Fruit fly (Drosophila melanogaster): ENCODE results near the gene GstZ2.

GstZ2 gene

DNA sequence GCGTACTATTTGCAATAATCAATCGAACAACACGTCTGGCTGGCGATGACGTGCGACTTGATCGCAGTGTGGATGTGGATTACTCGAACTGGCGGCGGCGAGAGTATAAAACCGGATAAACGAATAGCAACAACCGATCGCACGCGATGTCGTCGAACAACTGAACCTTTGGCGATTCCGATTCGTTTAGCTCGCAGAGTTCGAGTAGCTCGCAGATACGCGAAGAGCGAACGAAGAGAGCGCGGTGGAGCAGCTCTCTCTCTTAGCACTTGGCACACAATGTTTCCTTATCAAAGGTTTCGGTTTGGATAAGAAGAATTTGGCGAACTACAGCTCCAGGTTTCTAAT, 41.9 kb upstream of the GstZ2 start, which contains the start of gene RhoL (continued):
- TF ChIP-seq CG12744 (GFP tag; optimal IDR thresholded peaks at IDR 0.05) (peak; percentile 0), CHES-1-like (GFP tag; optimal IDR thresholded peaks at IDR 0.05) (peak; percentile 20), CTCF (GFP tag; optimal IDR thresholded peaks at IDR 0.05) (no peak), CG34422 (GFP tag; IDR thresholded peaks at IDR 0.05) (peak; percentile 39; the same call in 1 of the 3 replicates), grau (tag; optimal IDR thresholded peaks at IDR 0.05) (peak; percentile 15), CG4707 (GFP tag; optimal IDR thresholded peaks at IDR 0.05) (peak; percentile 36), CG34376 (GFP tag; optimal IDR thresholded peaks at IDR 0.05) (peak; percentile 75), TFAM (GFP tag; optimal IDR thresholded peaks at IDR 0.05) (no peak), bowl (GFP tag; IDR thresholded peaks at IDR 0.05) (peak; percentile 70), disco-r (GFP tag; optimal IDR thresholded peaks at IDR 0.05) (no peak), CG14710 (tag; optimal IDR thresholded peaks at IDR 0.05) (no peak), ssp (GFP tag; IDR thresholded peaks at IDR 0.05) (no peak), nmo (GFP tag; optimal IDR thresholded peaks at IDR 0.05) (no peak), yki (optimal IDR thresholded peaks at IDR 0.05) (peak; percentile 75), her (GFP tag; optimal IDR thresholded peaks at IDR 0.05) (peak; percentile 50), unpg (GFP tag; optimal IDR thresholded peaks at IDR 0.05) (peak; percentile 24), zfh1 (GFP tag; IDR thresholded peaks at IDR 0.05) (no peak), CrebB (tag; optimal IDR thresholded peaks at IDR 0.05) (peak; percentile 64), CG17385 (GFP tag; optimal IDR thresholded peaks at IDR 0.05) (peak; percentile 43), Doc2 (GFP tag; IDR thresholded peaks at IDR 0.05) (no peak), Mad (GFP tag; optimal IDR thresholded peaks at IDR 0.05) (no peak), H2.0 (GFP tag; IDR thresholded peaks at IDR 0.05) (no peak), Eip74EF (GFP tag; optimal IDR thresholded peaks at IDR 0.05) (peak in 1 of 2 experiments; percentile 23), pb (GFP tag; optimal IDR thresholded peaks at IDR 0.05) (peak; percentile 28), Side (GFP tag; optimal IDR thresholded peaks at IDR 0.05) (peak; percentile 31), kah (GFP tag; optimal IDR thresholded peaks at IDR 0.05) (peak; percentile 41), Ravus (GFP tag; IDR thresholded peaks at IDR 0.05) (no peak), aop (GFP tag; IDR thresholded peaks at IDR 0.05) (no peak), CG33213 (GFP tag; optimal IDR thresholded peaks at IDR 0.05) (no peak), chinmo (GFP tag; IDR thresholded peaks at IDR 0.05; ENCODE audit: partially characterized antibody) (peak; percentile 84; the same call in 2 of the 4 replicates), CG5953 (GFP tag; IDR thresholded peaks at IDR 0.05) (0 out of 2 replicates have a peak, but pooled peaks have one; percentile 8), Dip3 (GFP tag; optimal IDR thresholded peaks at IDR 0.05) (no peak), Dbx (GFP tag; IDR thresholded peaks at IDR 0.05) (peak; percentile 39; the same call in 1 of the 3 replicates), croc (GFP tag; conservative IDR thresholded peaks at IDR 0.05) (no peak), CG3163 (GFP tag; optimal IDR thresholded peaks at IDR 0.05) (peak; percentile 98), Sry-δ (GFP tag; optimal IDR thresholded peaks at IDR 0.05) (peak; percentile 0), Awh (GFP tag; IDR thresholded peaks at IDR 0.05) (0 out of 2 replicates have a peak, but pooled peaks have one; percentile 37), CG13624 (GFP tag; optimal IDR thresholded peaks at IDR 0.05) (peak; percentile 54), slbo (GFP tag; IDR thresholded peaks at IDR 0.05) (0 out of 2 replicates have a peak, but pooled peaks have one; percentile 10), NK7.1 (GFP tag; optimal IDR thresholded peaks at IDR 0.05) (no peak), D (optimal IDR thresholded peaks at IDR 0.05) (no peak), D (GFP tag; optimal IDR thresholded peaks at IDR 0.05) (no peak), ttk (GFP tag; IDR thresholded peaks at IDR 0.05) (no peak), pan (optimal IDR thresholded peaks at IDR 0.05) (no peak), pan (GFP tag; optimal IDR thresholded peaks at IDR 0.05 in 1 of 2, IDR thresholded peaks at IDR 0.05 in 1 of 2) (peak in 1 of 2 experiments; percentile 14), CG13287 (GFP tag; IDR thresholded peaks at IDR 0.05; ENCODE audit: partially characterized antibody) (peak; percentile 73), Hr78 (GFP tag; optimal IDR thresholded peaks at IDR 0.05) (peak in 1 of 2 experiments; percentile 43), sug (tag; optimal IDR thresholded peaks at IDR 0.05) (peak; percentile 42), slp2 (GFP tag; optimal IDR thresholded peaks at IDR 0.05) (no peak), Jarid2 (GFP tag; optimal IDR thresholded peaks at IDR 0.05) (peak; percentile 98), fu2 (GFP tag; optimal IDR thresholded peaks at IDR 0.05) (no peak), CG12071 (GFP tag; optimal IDR thresholded peaks at IDR 0.05) (peak; percentile 60), mirr (GFP tag; optimal IDR thresholded peaks at IDR 0.05) (peak; percentile 83)
